Fruit fly (Drosophila melanogaster): ENCODE results near the gene CG4565.

The CG4565 gene

dm6 chr3R:10893327-10893726 is 40.8 kb downstream of the CG4565 start, which contains the start of gene CG6621 (continued):
- TF ChIP-seq NFAT (GFP tag; IDR thresholded peaks at IDR 0.05) (peak; percentile 5; the same call in 1 of the 2 replicates), CG10274 (GFP tag; optimal IDR thresholded peaks at IDR 0.05) (no peak), trem (tag; optimal IDR thresholded peaks at IDR 0.05) (peak; percentile 89), CG17912 (GFP tag; optimal IDR thresholded peaks at IDR 0.05) (peak; percentile 30), HLH4C (GFP tag; IDR thresholded peaks at IDR 0.05; ENCODE audit: partially characterized antibody) (0 out of 3 replicates have a peak, but pooled peaks have one; percentile 36), da (GFP tag; optimal IDR thresholded peaks at IDR 0.05) (no peak), sens (GFP tag) (peak; percentile 89), ssp (GFP tag; IDR thresholded peaks at IDR 0.05) (0 out of 2 replicates have a peak, but pooled peaks have one; percentile 10), CG10147 (GFP tag; optimal IDR thresholded peaks at IDR 0.05) (peak; percentile 13), pb (GFP tag; optimal IDR thresholded peaks at IDR 0.05) (no peak), CG3407 (GFP tag; optimal IDR thresholded peaks at IDR 0.05) (no peak), CG4617 (GFP tag; optimal IDR thresholded peaks at IDR 0.05; ENCODE audit: borderline replicate concordance) (peak; percentile 85), Meics (GFP tag; optimal IDR thresholded peaks at IDR 0.05) (no peak), Jarid2 (GFP tag; optimal IDR thresholded peaks at IDR 0.05) (no peak), CG7357 (GFP tag; IDR thresholded peaks at IDR 0.05) (no peak), hbn (GFP tag; IDR thresholded peaks at IDR 0.05; ENCODE audit: partially characterized antibody) (0 out of 2 replicates have a peak, but pooled peaks have one; percentile 33), zfh2 (GFP tag; optimal IDR thresholded peaks at IDR 0.05) (peak; percentile 26), ERR (GFP tag; optimal IDR thresholded peaks at IDR 0.05) (no peak), ken (GFP tag; IDR thresholded peaks at IDR 0.05) (no peak), CG5180 (GFP tag; optimal IDR thresholded peaks at IDR 0.05) (no peak), chn (GFP tag; optimal IDR thresholded peaks at IDR 0.05) (no peak), sima (GFP tag; optimal IDR thresholded peaks at IDR 0.05) (no peak), grau (tag; optimal IDR thresholded peaks at IDR 0.05) (no peak), ase (GFP tag; IDR thresholded peaks at IDR 0.05) (no peak), bcd (GFP tag; optimal IDR thresholded peaks at IDR 0.05) (peak; percentile 9), CG12659 (GFP tag; optimal IDR thresholded peaks at IDR 0.05) (peak; percentile 77), CG15601 (tag; optimal IDR thresholded peaks at IDR 0.05) (no peak), phol (tag; optimal IDR thresholded peaks at IDR 0.05) (peak; percentile 71), Elba2 (GFP tag; optimal IDR thresholded peaks at IDR 0.05) (peak; percentile 27), Neu2 (GFP tag; optimal IDR thresholded peaks at IDR 0.05; ENCODE audit: borderline replicate concordance) (no peak), p53 (GFP tag; optimal IDR thresholded peaks at IDR 0.05) (peak; percentile 27), Oaz (GFP tag; IDR thresholded peaks at IDR 0.05) (no peak), CG32532 (GFP tag; IDR thresholded peaks at IDR 0.05) (peak; percentile 36), Opbp (GFP tag; IDR thresholded peaks at IDR 0.05; ENCODE audit: partially characterized antibody) (peak; percentile 79), so (GFP tag; IDR thresholded peaks at IDR 0.05) (no peak), h (optimal IDR thresholded peaks at IDR 0.05) (no peak), HLH54F (GFP tag; optimal IDR thresholded peaks at IDR 0.05) (peak; percentile 10), CG2712 (tag; optimal IDR thresholded peaks at IDR 0.05) (peak; percentile 49), nerfin-2 (GFP tag; IDR thresholded peaks at IDR 0.05; ENCODE audit: partially characterized antibody) (peak; percentile 35; the same call in 1 of the 2 replicates), CG34224 (GFP tag; IDR thresholded peaks at IDR 0.05; ENCODE audit: partially characterized antibody) (peak; percentile 52; the same call in 1 of the 3 replicates), tio (GFP tag; optimal IDR thresholded peaks at IDR 0.05) (no peak), gem (tag; optimal IDR thresholded peaks at IDR 0.05) (no peak), B-H1 (GFP tag; IDR thresholded peaks at IDR 0.05) (no peak), nmo (GFP tag; optimal IDR thresholded peaks at IDR 0.05) (peak; percentile 75), abd-A (tag; optimal IDR thresholded peaks at IDR 0.05) (peak; percentile 2), tap (tag; optimal IDR thresholded peaks at IDR 0.05) (no peak), esg (GFP tag; conservative IDR thresholded peaks at IDR 0.05) (no peak), jumu (GFP tag; optimal IDR thresholded peaks at IDR 0.05) (no peak), CG11456 (GFP tag; IDR thresholded peaks at IDR 0.05) (0 out of 3 replicates have a peak, but pooled peaks have one; percentile 23), nerfin-1 (tag; optimal IDR thresholded peaks at IDR 0.05) (peak; percentile 2), CG9609 (GFP tag; optimal IDR thresholded peaks at IDR 0.05) (peak; percentile 56)

All from whole organism, embryonic.